Fruit fly (Drosophila melanogaster): ENCODE measurements around the gene CG15561.

CG15561 gene

DNA sequence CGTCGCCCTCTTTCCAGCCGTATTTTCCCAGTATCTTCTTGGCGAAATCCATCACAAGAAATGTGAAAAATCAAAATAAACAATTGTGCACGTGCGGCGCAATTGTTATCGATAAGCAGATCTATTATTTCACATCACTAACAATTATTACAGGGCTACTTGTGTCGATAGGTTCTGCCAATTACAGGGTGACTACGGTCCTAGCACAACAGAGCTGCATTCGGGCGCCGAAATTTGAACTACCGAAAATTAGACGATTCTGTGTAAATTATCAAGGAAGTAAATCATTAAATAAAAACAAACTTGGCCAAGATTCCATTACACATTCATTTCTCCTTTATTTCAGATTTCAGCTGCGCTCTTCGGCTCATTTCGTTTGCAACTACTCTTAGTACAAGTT, at the start of gene CG15561 (continued):
- no peak for TF ChIP-seq Oaz (GFP tag; IDR thresholded peaks at IDR 0.05)
- TF ChIP-seq unpg (GFP tag; optimal IDR thresholded peaks at IDR 0.05): no peak
- peak; percentile 84 for TF ChIP-seq HLHmδ (GFP tag; optimal IDR thresholded peaks at IDR 0.05)
- no peak for TF ChIP-seq kay (GFP tag; optimal IDR thresholded peaks at IDR 0.05)
- TF ChIP-seq CG13296 (GFP tag; optimal IDR thresholded peaks at IDR 0.05): peak; percentile 42
- TF ChIP-seq Ssrp (tag; optimal IDR thresholded peaks at IDR 0.05): peak; percentile 2
- no peak for TF ChIP-seq Nf-YB (GFP tag; optimal IDR thresholded peaks at IDR 0.05)
- no peak for TF ChIP-seq chinmo (GFP tag; IDR thresholded peaks at IDR 0.05; ENCODE audit: partially characterized antibody)
- TF ChIP-seq CG7987 (GFP tag; optimal IDR thresholded peaks at IDR 0.05): peak; percentile 84
- TF ChIP-seq esg (GFP tag; conservative IDR thresholded peaks at IDR 0.05): no peak
- no peak for TF ChIP-seq Kr (GFP tag; optimal IDR thresholded peaks at IDR 0.05)
- no peak for TF ChIP-seq sob (GFP tag; IDR thresholded peaks at IDR 0.05)
- no peak for TF ChIP-seq wor (GFP tag; IDR thresholded peaks at IDR 0.05)
- TF ChIP-seq Fer1 (GFP tag; optimal IDR thresholded peaks at IDR 0.05): peak; percentile 56
- no peak for TF ChIP-seq C15 (GFP tag; IDR thresholded peaks at IDR 0.05)
- no peak for TF ChIP-seq cas (GFP tag; IDR thresholded peaks at IDR 0.05)
- no peak for TF ChIP-seq Fer2 (tag; optimal IDR thresholded peaks at IDR 0.05)
- TF ChIP-seq TFAM (GFP tag; optimal IDR thresholded peaks at IDR 0.05): no peak
- TF ChIP-seq ase (GFP tag; IDR thresholded peaks at IDR 0.05): no peak
- no peak for TF ChIP-seq dimm (GFP tag; IDR thresholded peaks at IDR 0.05)
- TF ChIP-seq row (GFP tag; IDR thresholded peaks at IDR 0.05): no peak
- TF ChIP-seq CG13894 (tag; optimal IDR thresholded peaks at IDR 0.05): peak; percentile 80
- peak; percentile 6 for TF ChIP-seq Hey (tag; optimal IDR thresholded peaks at IDR 0.05)
- no peak for TF ChIP-seq jing (GFP tag; optimal IDR thresholded peaks at IDR 0.05)
- TF ChIP-seq lmd (GFP tag; IDR thresholded peaks at IDR 0.05): no peak
- no peak for TF ChIP-seq Optix (GFP tag; IDR thresholded peaks at IDR 0.05)
- peak; percentile 39 for TF ChIP-seq CG7271 (tag; optimal IDR thresholded peaks at IDR 0.05)
- no peak for TF ChIP-seq Gug (GFP tag; IDR thresholded peaks at IDR 0.05)
- TF ChIP-seq CG6813 (GFP tag; optimal IDR thresholded peaks at IDR 0.05): no peak
- TF ChIP-seq fd64A (GFP tag; optimal IDR thresholded peaks at IDR 0.05): peak; percentile 60
- no peak for TF ChIP-seq CG9932 (GFP tag; IDR thresholded peaks at IDR 0.05)
- no peak for TF ChIP-seq sc (optimal IDR thresholded peaks at IDR 0.05)
- TF ChIP-seq sc (GFP tag; optimal IDR thresholded peaks at IDR 0.05): peak; percentile 25
- no peak for TF ChIP-seq lola (GFP tag; optimal IDR thresholded peaks at IDR 0.05)
- TF ChIP-seq gsb (GFP tag; IDR thresholded peaks at IDR 0.05): no peak
- TF ChIP-seq CG34224 (GFP tag; IDR thresholded peaks at IDR 0.05; ENCODE audit: partially characterized antibody): no peak
- no peak for TF ChIP-seq dmrt99B (tag; optimal IDR thresholded peaks at IDR 0.05)
- peak; percentile 73 for TF ChIP-seq CG17912 (GFP tag; optimal IDR thresholded peaks at IDR 0.05)
- TF ChIP-seq Eip74EF (GFP tag; optimal IDR thresholded peaks at IDR 0.05): no peak
- TF ChIP-seq CG14014 (GFP tag; IDR thresholded peaks at IDR 0.05): no peak
- TF ChIP-seq CG18599 (GFP tag; optimal IDR thresholded peaks at IDR 0.05): no peak
- TF ChIP-seq stc (GFP tag; IDR thresholded peaks at IDR 0.05): no peak
- no peak for TF ChIP-seq repo (GFP tag; optimal IDR thresholded peaks at IDR 0.05)
- TF ChIP-seq gcm (GFP tag; optimal IDR thresholded peaks at IDR 0.05): no peak
- peak; percentile 15 for TF ChIP-seq slp2 (GFP tag; optimal IDR thresholded peaks at IDR 0.05)
- no peak for TF ChIP-seq CG10274 (GFP tag; optimal IDR thresholded peaks at IDR 0.05)
- no peak for TF ChIP-seq hbn (GFP tag; IDR thresholded peaks at IDR 0.05; ENCODE audit: partially characterized antibody)
- TF ChIP-seq CHES-1-like (GFP tag; optimal IDR thresholded peaks at IDR 0.05): peak; percentile 72
- peak; percentile 21 for TF ChIP-seq NK7.1 (GFP tag; optimal IDR thresholded peaks at IDR 0.05)
- TF ChIP-seq Hmx (GFP tag; optimal IDR thresholded peaks at IDR 0.05): no peak
- TF ChIP-seq CG31388 (GFP tag; optimal IDR thresholded peaks at IDR 0.05): no peak
